Worm (Caenorhabditis elegans) whole organism, L4 larva: ENCODE results near the gene F47G3.1.

ENCODE experiments used
- nhr-10 ChIP-seq: fragments of 150-350 bp; optimal IDR thresholded peaks from 2 replicates; lab custom pipeline; 2014; ENCODE audit warnings: missing biosample characterization, missing genetic modification characterization
- nhr-28 ChIP-seq: fragments of 150-350 bp; optimal IDR thresholded peaks from 2 replicates; lab custom pipeline; 2014; ENCODE audit warnings: missing biosample characterization, missing genetic modification characterization

DNA sequence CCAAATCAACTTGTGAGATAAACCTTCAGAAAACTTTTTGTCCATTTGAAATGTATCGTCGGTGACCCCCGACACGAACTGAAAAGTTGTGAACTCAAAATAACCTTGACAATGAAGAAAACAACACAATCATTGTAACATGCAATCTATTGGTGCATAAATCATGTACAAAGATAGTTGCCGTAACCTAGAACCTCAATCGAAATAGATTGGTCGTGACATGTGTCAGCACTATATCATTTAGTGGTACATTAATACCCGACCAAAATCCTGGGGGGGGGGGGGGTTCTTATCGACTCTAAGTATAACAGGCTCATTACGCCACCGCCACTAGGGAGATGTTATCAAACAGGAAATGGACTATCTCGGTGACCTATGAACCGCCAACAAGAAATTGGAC is 41.4 kb downstream of the F47G3.1 start:
- TF ChIP-seq nhr-10 (tag; lab: Kevin White, UChicago), result no peak
- no peak for TF ChIP-seq nhr-28
